Fruit fly (Drosophila melanogaster): ENCODE results near the gene CIAPIN1.

Gene CIAPIN1

DNA sequence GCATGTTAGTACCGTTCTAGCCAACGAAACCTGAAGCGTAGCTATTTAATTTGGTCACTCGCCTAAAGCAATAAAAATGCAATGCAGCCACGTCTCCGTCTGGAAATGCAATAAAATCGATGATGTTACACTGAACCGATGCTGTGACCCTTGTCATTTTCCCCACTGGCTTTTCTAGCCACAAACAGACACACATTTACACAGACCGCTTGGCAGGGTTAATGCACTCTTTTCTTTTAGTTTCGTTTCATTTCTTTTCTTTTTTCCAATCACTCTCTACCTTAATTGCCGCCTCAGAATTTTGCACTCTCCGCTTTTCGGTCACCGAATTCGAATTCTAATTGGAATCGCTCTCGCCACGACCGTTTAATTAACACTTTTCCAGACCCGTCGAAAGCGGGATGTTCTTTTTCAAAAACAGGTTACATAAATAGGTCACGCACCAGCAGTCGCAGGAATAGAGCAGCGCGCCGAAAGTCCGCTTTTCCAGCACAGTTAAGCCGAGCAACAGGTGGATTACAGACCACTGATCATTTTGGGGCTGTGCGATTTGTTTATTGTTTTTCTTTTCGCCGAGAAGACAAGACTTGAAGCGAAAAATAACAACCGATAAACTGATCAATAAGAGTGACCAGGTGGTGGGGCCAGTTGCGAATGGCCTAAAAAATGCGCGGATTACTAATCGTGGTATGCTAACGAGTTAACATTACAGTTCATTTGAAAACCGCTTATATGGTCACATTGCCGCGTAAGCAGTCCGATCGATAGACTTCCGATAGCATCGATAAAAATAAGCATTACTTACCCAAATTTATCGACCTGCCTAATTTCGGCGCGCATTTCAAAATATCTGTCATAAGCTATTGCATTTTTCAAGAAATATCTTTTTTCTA, 18.8 kb upstream of the CIAPIN1 start, which contains the start of gene ck:
Gene ck (minus strand): TSS at position 638 of the 893 bp plus-strand sequence.
- no peak for TF ChIP-seq CG8089 (GFP tag; optimal IDR thresholded peaks at IDR 0.05)
- TF ChIP-seq CG2199 (GFP tag; IDR thresholded peaks at IDR 0.05) = no peak
- TF ChIP-seq NC2β (GFP tag; optimal IDR thresholded peaks at IDR 0.05) = peak; percentile 39
- no peak for TF ChIP-seq ATbp (GFP tag; optimal IDR thresholded peaks at IDR 0.05)
- no peak for TF ChIP-seq CG17186 (GFP tag; optimal IDR thresholded peaks at IDR 0.05)
- TF ChIP-seq CG6854 (GFP tag; optimal IDR thresholded peaks at IDR 0.05) = no peak
- no peak for TF ChIP-seq CG31441 (GFP tag; IDR thresholded peaks at IDR 0.05)
- TF ChIP-seq Mad (GFP tag; optimal IDR thresholded peaks at IDR 0.05) = no peak
- no peak for TF ChIP-seq chif (GFP tag; optimal IDR thresholded peaks at IDR 0.05)
- TF ChIP-seq Xbp1 (GFP tag; optimal IDR thresholded peaks at IDR 0.05) = no peak
- no peak for TF ChIP-seq bsh (GFP tag; optimal IDR thresholded peaks at IDR 0.05)
- TF ChIP-seq CG10321 (GFP tag; IDR thresholded peaks at IDR 0.05) = no peak
- peak; percentile 82 for TF ChIP-seq Lhr (GFP tag; optimal IDR thresholded peaks at IDR 0.05)
- TF ChIP-seq gt (GFP tag; IDR thresholded peaks at IDR 0.05) = no peak
- no peak for TF ChIP-seq CG3065 (GFP tag; optimal IDR thresholded peaks at IDR 0.05)
- no peak for TF ChIP-seq C15 (GFP tag; IDR thresholded peaks at IDR 0.05)
- no peak for TF ChIP-seq TFAM (GFP tag; optimal IDR thresholded peaks at IDR 0.05)
- TF ChIP-seq CG10654 (GFP tag; optimal IDR thresholded peaks at IDR 0.05) = no peak
- TF ChIP-seq CG34376 (GFP tag; optimal IDR thresholded peaks at IDR 0.05) = peak; percentile 2
- TF ChIP-seq bigmax (GFP tag; optimal IDR thresholded peaks at IDR 0.05) = no peak
- peak; percentile 82 for TF ChIP-seq CG1603 (tag; optimal IDR thresholded peaks at IDR 0.05)
- no peak for TF ChIP-seq fd64A (GFP tag; optimal IDR thresholded peaks at IDR 0.05)
- TF ChIP-seq CG8944 (GFP tag; optimal IDR thresholded peaks at IDR 0.05) = no peak
- no peak for TF ChIP-seq sc (optimal IDR thresholded peaks at IDR 0.05)
- TF ChIP-seq sc (GFP tag; optimal IDR thresholded peaks at IDR 0.05) = no peak
- no peak for TF ChIP-seq nau (GFP tag; optimal IDR thresholded peaks at IDR 0.05)
- no peak for TF ChIP-seq Ptx1 (GFP tag; IDR thresholded peaks at IDR 0.05)
- TF ChIP-seq sob (GFP tag; IDR thresholded peaks at IDR 0.05) = no peak
- TF ChIP-seq Gsc (GFP tag; IDR thresholded peaks at IDR 0.05) = no peak
- peak; percentile 47 for TF ChIP-seq CG12155 (GFP tag; optimal IDR thresholded peaks at IDR 0.05)
- peak; percentile 78 for TF ChIP-seq CG7963 (GFP tag; IDR thresholded peaks at IDR 0.05; ENCODE audit: partially characterized antibody)
- no peak for TF ChIP-seq CG18262 (tag; optimal IDR thresholded peaks at IDR 0.05)
- no peak for TF ChIP-seq CG17328 (GFP tag; IDR thresholded peaks at IDR 0.05)
- TF ChIP-seq CG9727 (GFP tag; optimal IDR thresholded peaks at IDR 0.05) = no peak
- peak; percentile 10 for TF ChIP-seq phol (tag; optimal IDR thresholded peaks at IDR 0.05)
- TF ChIP-seq Hey (tag; optimal IDR thresholded peaks at IDR 0.05) = no peak
- no peak for TF ChIP-seq sens-2 (GFP tag; IDR thresholded peaks at IDR 0.05)
- TF ChIP-seq CG6254 (GFP tag; optimal IDR thresholded peaks at IDR 0.05) = no peak
- TF ChIP-seq dimm (GFP tag; IDR thresholded peaks at IDR 0.05) = no peak
- TF ChIP-seq so (GFP tag; IDR thresholded peaks at IDR 0.05) = no peak
- no peak for TF ChIP-seq CG1602 (GFP tag; optimal IDR thresholded peaks at IDR 0.05)
- no peak for TF ChIP-seq CG2678 (tag; optimal IDR thresholded peaks at IDR 0.05)
- no peak for TF ChIP-seq Gug (GFP tag; IDR thresholded peaks at IDR 0.05)
- no peak for TF ChIP-seq CG14667 (GFP tag; IDR thresholded peaks at IDR 0.05)
- no peak for TF ChIP-seq trh (GFP tag; optimal IDR thresholded peaks at IDR 0.05)
- peak; percentile 80 for TF ChIP-seq Bgb (GFP tag; IDR thresholded peaks at IDR 0.05; ENCODE audit: partially characterized antibody)
- no peak for TF ChIP-seq HLH3B (GFP tag; IDR thresholded peaks at IDR 0.05)
- peak in 1 of 2 experiments; percentile 41 for TF ChIP-seq Trl (optimal IDR thresholded peaks at IDR 0.05)
- TF ChIP-seq Trl (GFP tag; optimal IDR thresholded peaks at IDR 0.05) = no peak
- no peak for TF ChIP-seq CG3163 (GFP tag; optimal IDR thresholded peaks at IDR 0.05)
- TF ChIP-seq CG5245 (GFP tag; optimal IDR thresholded peaks at IDR 0.05) = no peak
